Fruit fly (Drosophila melanogaster) whole organism, prepupa: ENCODE measurements around the gene CG8519.
A peak's percentile ranks its signal among the peaks of the same experiment; 100 is the strongest.

ENCODE experiments used
- Blimp-1 ChIP-seq: fragments of 200-800 bp; sonication (Bioruptor generic); optimal IDR thresholded peaks from 3 replicates; lab custom pipeline; 2017; ENCODE audit warnings: missing biosample characterization, missing genetic modification characterization, mild to moderate bottlenecking, moderate library complexity, missing genetic modification reagents
- CG10631 ChIP-seq: fragments of 200-800 bp; sonication (Bioruptor generic); optimal IDR thresholded peaks from 2 replicates; lab custom pipeline; 2016; ENCODE audit warnings: missing biosample characterization, missing genetic modification characterization
- CG10669 ChIP-seq: fragments of 200-800 bp; sonication (Bioruptor generic); optimal IDR thresholded peaks from 3 replicates; lab custom pipeline; 2018; ENCODE audit warnings: missing biosample characterization, mild to moderate bottlenecking, missing genetic modification characterization, moderate library complexity
- CG11294 ChIP-seq: fragments of 200-800 bp; sonication (Bioruptor generic); IDR thresholded peaks from 2 replicates; pipeline ENCODE4 v1.3.6; 2022; ENCODE audit warnings: missing biosample characterization, missing genetic modification characterization
- CG1621 ChIP-seq: fragments of 200-800 bp; sonication (Bioruptor generic); optimal IDR thresholded peaks from 3 replicates; lab custom pipeline; 2018; ENCODE audit warnings: missing biosample characterization, mild to moderate bottlenecking, missing genetic modification characterization
- CG3032 ChIP-seq: fragments of 200-800 bp; optimal IDR thresholded peaks from 2 replicates; lab custom pipeline; 2019; ENCODE audit warnings: missing biosample characterization, mild to moderate bottlenecking, missing genetic modification characterization, moderate library complexity
- CG31627 ChIP-seq: fragments of 200-800 bp; sonication (Bioruptor generic); optimal IDR thresholded peaks from 3 replicates; lab custom pipeline; 2016; ENCODE audit warnings: missing biosample characterization, missing genetic modification characterization
- CG32006 ChIP-seq: fragments of 200-800 bp; sonication (Bioruptor generic); optimal IDR thresholded peaks from 3 replicates; lab custom pipeline; 2017; ENCODE audit warnings: missing biosample characterization, mild to moderate bottlenecking, missing genetic modification characterization
- CG34406 ChIP-seq: fragments of 200-800 bp; sonication (Bioruptor generic); optimal IDR thresholded peaks from 3 replicates; lab custom pipeline; 2016; ENCODE audit warnings: missing biosample characterization, missing genetic modification characterization
- CG3919 ChIP-seq: fragments of 200-800 bp; sonication (Bioruptor generic); optimal IDR thresholded peaks from 3 replicates; lab custom pipeline; 2016; ENCODE audit warnings: missing biosample characterization, missing genetic modification characterization
- CG6163 ChIP-seq: fragments of 200-800 bp; sonication (Bioruptor generic); IDR thresholded peaks from 3 replicates; pipeline ENCODE4 v1.3.6; 2022; ENCODE audit warnings: missing biosample characterization, missing genetic modification characterization
- CG6276 ChIP-seq: fragments of 200-800 bp; sonication (Bioruptor generic); optimal IDR thresholded peaks from 2 replicates; lab custom pipeline; 2017; ENCODE audit warnings: missing biosample characterization, mild to moderate bottlenecking, missing genetic modification characterization
- CG6792 ChIP-seq: fragments of 200-800 bp; sonication (Bioruptor generic); optimal IDR thresholded peaks from 3 replicates; lab custom pipeline; 2016; ENCODE audit warnings: missing biosample characterization, missing genetic modification characterization
- CG6854 ChIP-seq: fragments of 200-800 bp; sonication (Bioruptor generic); optimal IDR thresholded peaks from 2 replicates; lab custom pipeline; 2017; ENCODE audit warnings: missing biosample characterization, mild to moderate bottlenecking, missing genetic modification characterization
- CG7368 ChIP-seq: fragments of 200-800 bp; sonication (Bioruptor generic); optimal IDR thresholded peaks from 3 replicates; lab custom pipeline; 2016; ENCODE audit warnings: missing biosample characterization, missing genetic modification characterization
- CG8319 ChIP-seq: fragments of 200-800 bp; sonication (Bioruptor generic); optimal IDR thresholded peaks from 3 replicates; lab custom pipeline; 2016; ENCODE audit warnings: missing biosample characterization, missing genetic modification characterization
- CG8632 ChIP-seq: fragments of 200-800 bp; sonication (Bioruptor generic); optimal IDR thresholded peaks from 3 replicates; lab custom pipeline; 2016; ENCODE audit warnings: missing biosample characterization, missing genetic modification characterization
- CG9139 ChIP-seq: fragments of 200-800 bp; sonication (Bioruptor generic); optimal IDR thresholded peaks from 3 replicates; lab custom pipeline; 2017; ENCODE audit warnings: missing biosample characterization, mild to moderate bottlenecking, missing genetic modification characterization
- Eip75B ChIP-seq: fragments of 200-800 bp; sonication (Bioruptor generic); optimal IDR thresholded peaks from 3 replicates; lab custom pipeline; 2016; ENCODE audit warnings: missing biosample characterization, missing genetic modification characterization
- Eip78C ChIP-seq: fragments of 200-800 bp; sonication (Bioruptor generic); peaks from one replicate; lab custom pipeline; 2016; ENCODE audit warnings: missing biosample characterization, missing genetic modification characterization
- Ets21C ChIP-seq: fragments of 200-800 bp; sonication (Bioruptor generic); optimal IDR thresholded peaks from 3 replicates; lab custom pipeline; 2016; ENCODE audit warnings: missing biosample characterization, missing genetic modification characterization
- Ets96B ChIP-seq: fragments of 200-800 bp; optimal IDR thresholded peaks from 2 replicates; lab custom pipeline; 2019; ENCODE audit warnings: missing biosample characterization, mild to moderate bottlenecking, missing genetic modification characterization, moderate library complexity
- Hr38 ChIP-seq: sonication (Bioruptor generic); optimal IDR thresholded peaks from 2 replicates; lab custom pipeline; 2016; ENCODE audit warnings: missing biosample characterization, missing genetic modification characterization
- Hr39 ChIP-seq: fragments of 200-800 bp; sonication (Bioruptor generic); optimal IDR thresholded peaks from 2 replicates; lab custom pipeline; 2016; ENCODE audit warnings: missing biosample characterization, missing genetic modification characterization
- Hr4 ChIP-seq: fragments of 200-800 bp; sonication (Bioruptor generic); optimal IDR thresholded peaks from 3 replicates; lab custom pipeline; 2016; ENCODE audit warnings: missing biosample characterization, missing genetic modification characterization
- Lpt ChIP-seq: fragments of 200-800 bp; sonication (Bioruptor generic); optimal IDR thresholded peaks from 3 replicates; lab custom pipeline; 2016; ENCODE audit warnings: missing biosample characterization, missing genetic modification characterization
- Met ChIP-seq: fragments of 200-800 bp; sonication (Bioruptor generic); optimal IDR thresholded peaks from 3 replicates; lab custom pipeline; 2016; ENCODE audit warnings: missing biosample characterization, missing genetic modification characterization
- OdsH ChIP-seq: fragments of 200-800 bp; sonication (Bioruptor generic); optimal IDR thresholded peaks from 3 replicates; lab custom pipeline; 2016; ENCODE audit warnings: missing biosample characterization, missing genetic modification characterization
- Smox ChIP-seq: fragments of 200-800 bp; sonication (Bioruptor generic); optimal IDR thresholded peaks from 3 replicates; lab custom pipeline; 2016; ENCODE audit warnings: missing biosample characterization, missing genetic modification characterization
- Sox102F ChIP-seq: fragments of 200-800 bp; sonication (Bioruptor generic); optimal IDR thresholded peaks from 2 replicates; lab custom pipeline; 2016; ENCODE audit warnings: missing biosample characterization, mild to moderate bottlenecking, missing genetic modification characterization
- Sox14 ChIP-seq: fragments of 200-800 bp; sonication (Bioruptor generic); optimal IDR thresholded peaks from 3 replicates; lab custom pipeline; 2016; ENCODE audit warnings: missing biosample characterization, missing genetic modification characterization
- achi ChIP-seq: fragments of 200-800 bp; sonication (Bioruptor generic); optimal IDR thresholded peaks from 3 replicates; lab custom pipeline; 2016; ENCODE audit warnings: missing biosample characterization, missing genetic modification characterization
- cyc ChIP-seq: fragments of 200-800 bp; sonication (Bioruptor generic); optimal IDR thresholded peaks from 3 replicates; lab custom pipeline; 2016; ENCODE audit warnings: missing biosample characterization, missing genetic modification characterization
- dsx ChIP-seq: fragments of 200-800 bp; optimal IDR thresholded peaks from 3 replicates; lab custom pipeline; 2019; ENCODE audit warnings: missing biosample characterization, mild to moderate bottlenecking, missing genetic modification characterization, moderate library complexity; ENCODE audit not compliant: poor library complexity, severe bottlenecking
- eg ChIP-seq: fragments of 200-800 bp; sonication (Bioruptor generic); IDR thresholded peaks from 3 replicates; pipeline ENCODE4 v1.3.6; 2022; ENCODE audit warnings: missing biosample characterization, missing genetic modification characterization
- esn ChIP-seq: fragments of 200-800 bp; sonication (Bioruptor generic); optimal IDR thresholded peaks from 2 replicates; lab custom pipeline; 2016; ENCODE audit warnings: missing biosample characterization, mild to moderate bottlenecking, missing genetic modification characterization, moderate library complexity
- fd59A ChIP-seq: fragments of 200-800 bp; sonication (Bioruptor generic); optimal IDR thresholded peaks from 2 replicates; lab custom pipeline; 2017; ENCODE audit warnings: missing biosample characterization, mild to moderate bottlenecking, missing genetic modification characterization, missing genetic modification reagents
- fkh ChIP-seq: fragments of 200-800 bp; sonication (Bioruptor generic); optimal IDR thresholded peaks from 3 replicates; lab custom pipeline; 2017; ENCODE audit warnings: missing biosample characterization, mild to moderate bottlenecking, missing genetic modification characterization, moderate library complexity
- lz ChIP-seq: fragments of 200-800 bp; sonication (Bioruptor generic); optimal IDR thresholded peaks from 3 replicates; lab custom pipeline; 2016; ENCODE audit warnings: missing biosample characterization, missing genetic modification characterization
- pdm3 ChIP-seq: fragments of 200-800 bp; sonication (Bioruptor generic); optimal IDR thresholded peaks from 3 replicates; lab custom pipeline; 2016; ENCODE audit warnings: missing biosample characterization, missing genetic modification characterization
- salr ChIP-seq, 2 experiments: fragments of 200-800 bp; sonication (Bioruptor generic); optimal IDR thresholded peaks; 3 replicates each; lab custom pipeline; 2016 to 2018; ENCODE audit warnings: missing biosample characterization in 2 of 2, missing genetic modification characterization in 2 of 2, mild to moderate bottlenecking in 1 of 2
- spab ChIP-seq: fragments of 200-800 bp; sonication (Bioruptor generic); optimal IDR thresholded peaks from 2 replicates; lab custom pipeline; 2017; ENCODE audit warnings: missing biosample characterization, mild to moderate bottlenecking, missing genetic modification characterization, missing genetic modification reagents
- ss ChIP-seq, 2 experiments: fragments of 200-800 bp; sonication (Bioruptor generic); optimal IDR thresholded peaks; 2 replicates in 1 of 2; 3 replicates in 1 of 2; lab custom pipeline; 2017 to 2018; ENCODE audit warnings: mild to moderate bottlenecking in 2 of 2, missing biosample characterization in 2 of 2, missing genetic modification characterization in 2 of 2, moderate library complexity in 1 of 2
- svp ChIP-seq: fragments of 200-800 bp; sonication (Bioruptor generic); peaks from one replicate; lab custom pipeline; 2016; ENCODE audit warnings: missing biosample characterization, missing genetic modification characterization
- topi ChIP-seq: fragments of 200-800 bp; sonication (Bioruptor generic); optimal IDR thresholded peaks from 3 replicates; lab custom pipeline; 2016; ENCODE audit warnings: missing biosample characterization, missing genetic modification characterization
- vri ChIP-seq: fragments of 200-800 bp; sonication (Bioruptor generic); optimal IDR thresholded peaks from 3 replicates; lab custom pipeline; 2016; ENCODE audit warnings: missing biosample characterization, mild to moderate bottlenecking, missing genetic modification characterization

CG8519 gene

DNA sequence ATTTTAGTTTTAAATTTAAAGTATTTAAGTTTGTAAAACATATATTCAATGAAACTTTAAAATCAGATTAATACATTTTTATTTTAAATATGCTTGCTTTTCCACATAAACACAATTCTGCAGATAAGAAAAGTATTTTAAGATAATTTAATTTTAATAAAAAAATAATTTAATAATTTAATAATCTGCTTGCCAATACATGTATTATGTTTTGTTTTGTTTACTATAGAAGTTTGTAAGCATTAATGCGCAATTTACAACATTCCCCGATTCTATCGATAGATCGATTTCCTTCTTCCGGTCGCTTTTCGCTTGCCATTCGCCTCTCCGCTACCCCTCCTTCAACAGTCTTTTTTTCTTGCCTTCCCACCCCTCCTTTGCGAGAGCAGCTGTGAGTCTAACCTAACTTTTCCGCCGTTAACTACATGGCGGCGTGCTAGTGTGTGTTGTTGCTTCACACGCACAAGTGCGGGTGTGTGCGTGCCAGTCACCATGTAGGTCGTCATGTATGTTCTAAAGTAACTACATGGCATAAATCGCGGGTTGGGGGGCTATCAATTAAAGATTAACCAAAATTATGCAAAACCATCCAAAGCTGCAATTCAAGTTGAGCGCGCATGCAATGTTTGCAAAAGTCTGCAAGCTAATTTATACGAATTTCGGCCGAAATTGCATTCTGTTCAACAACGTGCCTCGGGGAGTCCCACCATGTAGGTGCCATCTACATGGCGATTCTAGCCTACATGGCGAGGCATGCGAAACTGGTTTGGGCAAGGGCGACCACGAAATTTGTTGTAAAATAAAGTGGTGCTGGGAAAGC, 38.9 kb downstream of the CG8519 start:
- TF ChIP-seq salr (GFP tag; optimal IDR thresholded peaks at IDR 0.05; lab: Kevin White, UChicago) (peak in 1 of 2 experiments; percentile 56), CG6276 (GFP tag; lab: Kevin White, UChicago) (no peak), CG31627 (GFP tag; lab: Kevin White, UChicago) (peak; percentile 15), achi (GFP tag; lab: Kevin White, UChicago) (peak; percentile 21), CG10669 (GFP tag; lab: Kevin White, UChicago) (no peak), cyc (GFP tag; lab: Kevin White, UChicago) (peak; percentile 7), Ets96B (tag; lab: Kevin White, UChicago) (no peak), dsx (GFP tag; lab: Kevin White, UChicago) (no peak), CG1621 (tag; lab: Kevin White, UChicago) (peak; percentile 42), Sox14 (GFP tag; lab: Kevin White, UChicago) (peak; percentile 19), fkh (GFP tag; lab: Kevin White, UChicago) (peak; percentile 66), CG10631 (GFP tag; lab: Kevin White, UChicago) (peak; percentile 15), eg (0 out of 3 replicates have a peak, but pooled peaks have one; percentile 32), Eip78C (GFP tag; lab: Kevin White, UChicago) (peak; percentile 42), CG32006 (peak; percentile 37), CG3032 (peak; percentile 33), ss (GFP tag; optimal IDR thresholded peaks at IDR 0.05; lab: Kevin White, UChicago) (peak; percentile 18 to 25), Blimp-1 (GFP tag; lab: Kevin White, UChicago) (peak; percentile 9), CG34406 (GFP tag; lab: Kevin White, UChicago) (peak; percentile 4), CG6163 (GFP tag; lab: Robert Waterston, UW) (peak; percentile 77), CG6792 (no peak), svp (GFP tag; lab: Kevin White, UChicago) (peak; percentile 70), CG3919 (GFP tag; lab: Kevin White, UChicago) (peak; percentile 15)
- TF ChIP-seq, all 60 proteins: peak for 18

DNA sequence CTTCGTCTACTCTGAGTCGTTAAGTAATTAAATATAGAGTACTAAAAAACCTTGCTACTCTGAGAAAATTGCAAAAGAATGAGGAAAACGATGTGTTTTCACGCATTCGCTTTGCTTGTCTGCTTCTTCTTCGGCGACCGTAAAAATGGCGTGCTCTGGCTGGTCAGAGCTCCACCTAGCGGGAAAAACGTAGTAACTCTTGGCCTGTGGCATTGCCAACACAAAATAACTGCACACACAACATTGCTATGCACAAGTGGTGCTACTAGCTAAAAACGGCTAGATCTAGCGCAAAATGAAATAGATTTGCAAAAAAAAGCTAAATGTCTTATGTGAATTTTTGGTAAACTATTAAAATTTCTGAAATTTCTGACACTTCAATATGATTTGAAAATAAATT, 42.5 kb downstream of the CG8519 start:
- TF ChIP-seq Met (GFP tag; lab: Kevin White, UChicago), result peak; percentile 64
- TF ChIP-seq Lpt (GFP tag; lab: Kevin White, UChicago), result no peak
- TF ChIP-seq CG1621 (tag; lab: Kevin White, UChicago), result peak; percentile 46
- TF ChIP-seq Smox (GFP tag; lab: Kevin White, UChicago), result peak; percentile 51
- TF ChIP-seq esn (GFP tag; lab: Kevin White, UChicago), result peak; percentile 72
- TF ChIP-seq Eip75B (GFP tag; lab: Kevin White, UChicago), result peak; percentile 45
- TF ChIP-seq CG10631 (GFP tag; lab: Kevin White, UChicago), result peak; percentile 22
- peak; percentile 33 for TF ChIP-seq Ets96B (tag; lab: Kevin White, UChicago)
- peak; percentile 35 for TF ChIP-seq vri (GFP tag; lab: Kevin White, UChicago)
- peak; percentile 77 for TF ChIP-seq svp (GFP tag; lab: Kevin White, UChicago)
- TF ChIP-seq achi (GFP tag; lab: Kevin White, UChicago), result no peak
- peak; percentile 55 for TF ChIP-seq cyc (GFP tag; lab: Kevin White, UChicago)
- TF ChIP-seq spab, result no peak
- TF ChIP-seq CG32006, result peak; percentile 28
- peak; percentile 58 for TF ChIP-seq Hr39
- peak; percentile 49 for TF ChIP-seq Hr4 (GFP tag; lab: Kevin White, UChicago)
- TF ChIP-seq CG8319 (GFP tag; lab: Kevin White, UChicago), result no peak
- peak; percentile 60 for TF ChIP-seq lz (GFP tag; lab: Kevin White, UChicago)
- peak; percentile 81 for TF ChIP-seq Eip78C (GFP tag; lab: Kevin White, UChicago)
- TF ChIP-seq CG6163 (GFP tag; lab: Robert Waterston, UW), result peak; percentile 71
- peak; percentile 9 for TF ChIP-seq CG6854 (GFP tag; lab: Kevin White, UChicago)
- TF ChIP-seq Ets21C (GFP tag; lab: Kevin White, UChicago), result peak; percentile 17
- no peak for TF ChIP-seq CG11294 (GFP tag; lab: Robert Waterston, UW)
- TF ChIP-seq OdsH, result peak; percentile 24
- peak; percentile 63 for TF ChIP-seq Sox14 (GFP tag; lab: Kevin White, UChicago)
- TF ChIP-seq CG9139 (GFP tag; lab: Kevin White, UChicago), result no peak
- peak; percentile 35 for TF ChIP-seq pdm3
- peak; percentile 25 for TF ChIP-seq CG7368 (GFP tag; lab: Kevin White, UChicago)
- no peak for TF ChIP-seq Hr38 (GFP tag; lab: Kevin White, UChicago)
- TF ChIP-seq CG10669 (GFP tag; lab: Kevin White, UChicago), result no peak
- no peak for TF ChIP-seq fd59A (GFP tag; lab: Kevin White, UChicago)
- TF ChIP-seq Sox102F, result peak; percentile 32
- peak; percentile 50 for TF ChIP-seq dsx (GFP tag; lab: Kevin White, UChicago)
- TF ChIP-seq eg, result peak; percentile 34; the same call in 2 of the 3 replicates
- peak; percentile 37 for TF ChIP-seq topi (GFP tag; lab: Kevin White, UChicago)
- TF ChIP-seq CG3919 (GFP tag; lab: Kevin White, UChicago), result peak; percentile 63
- peak; percentile 17 for TF ChIP-seq CG8632 (GFP tag; lab: Kevin White, UChicago)
